Worm (Caenorhabditis elegans): Measurements from ENCODE around the gene srh-166.

Gene srh-166

ce11 chrV:20480790-20481189 lies 44.9 kb downstream of the srh-166 start (continued):
- TF ChIP-seq rcor-1 (GFP tag; IDR thresholded peaks at IDR 0.05) = peak; percentile 69
- TF ChIP-seq lsy-27 (tag; optimal IDR thresholded peaks at IDR 0.05; ENCODE audit: borderline replicate concordance, insufficient read depth) = no peak
- peak; percentile 30; the same call in 1 of the 2 replicates for TF ChIP-seq D2030.7 (GFP tag; IDR thresholded peaks at IDR 0.05)
- no peak for TF ChIP-seq nhr-179 (tag; optimal IDR thresholded peaks at IDR 0.05)
- peak; percentile 46; the same call in 1 of the 2 replicates for TF ChIP-seq mcd-1 (GFP tag; IDR thresholded peaks at IDR 0.05)
- no peak for TF ChIP-seq F23B12.7 (tag; optimal IDR thresholded peaks at IDR 0.05; ENCODE audit: insufficient read depth)
- TF ChIP-seq snpc-1.3 (tag; optimal IDR thresholded peaks at IDR 0.05; ENCODE audit: insufficient read depth) = no peak
- no peak for TF ChIP-seq lag-1 (GFP tag; IDR thresholded peaks at IDR 0.05)
- TF ChIP-seq dpff-1 (tag; optimal IDR thresholded peaks at IDR 0.05) = no peak
- TF ChIP-seq unc-62 (GFP tag; optimal IDR thresholded peaks at IDR 0.05) = no peak
- TF ChIP-seq ets-4 (GFP tag; optimal IDR thresholded peaks at IDR 0.05) = no peak
- no peak for TF ChIP-seq Y53F4B.3 (GFP tag; IDR thresholded peaks at IDR 0.05)
- no peak for TF ChIP-seq B0261.1 (tag; optimal IDR thresholded peaks at IDR 0.05)
- TF ChIP-seq somi-1 (GFP tag; optimal IDR thresholded peaks at IDR 0.05) = no peak
- no peak for TF ChIP-seq ama-1 (optimal IDR thresholded peaks at IDR 0.05)
- no peak for TF ChIP-seq ama-1 (GFP tag; optimal IDR thresholded peaks at IDR 0.05)
- TF ChIP-seq ztf-6 (GFP tag; IDR thresholded peaks at IDR 0.05) = no peak
- no peak for TF ChIP-seq fkh-3 (tag; optimal IDR thresholded peaks at IDR 0.05)
- TF ChIP-seq egl-18 (GFP tag; IDR thresholded peaks at IDR 0.05) = no peak
- peak; percentile 80 for TF ChIP-seq attf-6 (GFP tag; IDR thresholded peaks at IDR 0.05)
- TF ChIP-seq aptf-2 (GFP tag; conservative IDR thresholded peaks at IDR 0.05) = no peak
- no peak for TF ChIP-seq snpc-3.4 (tag; optimal IDR thresholded peaks at IDR 0.05)
- TF ChIP-seq ztf-18 (tag; optimal IDR thresholded peaks at IDR 0.05) = no peak
- TF ChIP-seq attf-5 (GFP tag; optimal IDR thresholded peaks at IDR 0.05) = no peak
- peak; percentile 13; the same call in 1 of the 2 replicates for TF ChIP-seq F39B2.1 (GFP tag; IDR thresholded peaks at IDR 0.05)

- peak; percentile 50 for TF ChIP-seq madf-6 (GFP tag; IDR thresholded peaks at IDR 0.05)
Measured at ce11 chrV:20480227-20480626, 45.4 kb downstream of the srh-166 start.

ce11 chrV:20479013-20479739 lies 46.5 kb downstream of the srh-166 start, which contains the start of the genes calf-1 and rpl-2:
Gene calf-1, minus strand, starts transcription at chrV:20479089.
Gene rpl-2, plus strand, starts transcription at chrV:20479689.
- TF ChIP-seq dox-1 (GFP tag; IDR thresholded peaks at IDR 0.05) = no peak
- no peak for TF ChIP-seq sptf-2 (GFP tag; optimal IDR thresholded peaks at IDR 0.05)
- no peak for TF ChIP-seq athp-1 (tag; optimal IDR thresholded peaks at IDR 0.05)
- TF ChIP-seq lag-1 (GFP tag; IDR thresholded peaks at IDR 0.05) = no peak
- TF ChIP-seq cebp-2 (GFP tag; IDR thresholded peaks at IDR 0.05) = no peak
- TF ChIP-seq nhr-90 (tag; optimal IDR thresholded peaks at IDR 0.05) = no peak
- no peak for TF ChIP-seq Y79H2A.3 (GFP tag; conservative IDR thresholded peaks at IDR 0.05)
- no peak for TF ChIP-seq lin-35 (GFP tag; optimal IDR thresholded peaks at IDR 0.05)
- TF ChIP-seq ama-1 (optimal IDR thresholded peaks at IDR 0.05) = no peak
- no peak for TF ChIP-seq ama-1 (GFP tag; optimal IDR thresholded peaks at IDR 0.05)
- peak; percentile 60; the same call in 1 of the 2 replicates for TF ChIP-seq madf-6 (GFP tag; IDR thresholded peaks at IDR 0.05)
- no peak for TF ChIP-seq Y95B8A.8 (GFP tag; IDR thresholded peaks at IDR 0.05)
- no peak for TF ChIP-seq lin-54 (GFP tag; optimal IDR thresholded peaks at IDR 0.05)
- TF ChIP-seq mel-28 (tag; optimal IDR thresholded peaks at IDR 0.05; ENCODE audit: borderline replicate concordance) = no peak
- no peak for TF ChIP-seq aptf-3 (GFP tag; IDR thresholded peaks at IDR 0.05)
- no peak for TF ChIP-seq rcor-1 (GFP tag; IDR thresholded peaks at IDR 0.05)
- TF ChIP-seq F37B4.10 (GFP tag; IDR thresholded peaks at IDR 0.05) = no peak
- no peak for TF ChIP-seq atf-7 (tag; optimal IDR thresholded peaks at IDR 0.05)
- TF ChIP-seq egrh-3 (GFP tag; IDR thresholded peaks at IDR 0.05) = 0 out of 2 replicates have a peak, but pooled peaks have one; percentile 15
- TF ChIP-seq ztf-3 (GFP tag; optimal IDR thresholded peaks at IDR 0.05) = no peak
- TF ChIP-seq lin-26 (GFP tag; IDR thresholded peaks at IDR 0.05) = no peak
- no peak for TF ChIP-seq F57C9.4 (tag; optimal IDR thresholded peaks at IDR 0.05)
- no peak for TF ChIP-seq ceh-91 (GFP tag; IDR thresholded peaks at IDR 0.05)
- TF ChIP-seq nhr-80 (tag; optimal IDR thresholded peaks at IDR 0.05) = peak; percentile 10
- no peak for TF ChIP-seq ztf-22 (GFP tag; optimal IDR thresholded peaks at IDR 0.05)
